Worm (Caenorhabditis elegans) whole organism, young adult: ENCODE measurements around the gene rsp-1.

Experiments
- B0336.3 ChIP-seq: fragments of 200-800 bp; sonication (Bioruptor generic); IDR thresholded peaks from 2 replicates; pipeline ENCODE4 v1.3.6; 2022; ENCODE audit warnings: missing genetic modification characterization, missing compliant biosample characterization
- F33H1.4 ChIP-seq: fragments of 200-800 bp; sonication (Bioruptor generic); IDR thresholded peaks from 2 replicates; pipeline ENCODE4 v1.3.6; 2022; ENCODE audit warnings: missing genetic modification reagents, missing genetic modification characterization, missing compliant biosample characterization
- F37B4.10 ChIP-seq: fragments of 200-800 bp; sonication (Bioruptor generic); IDR thresholded peaks from 2 replicates; pipeline ENCODE4 v1.3.6; 2022; ENCODE audit warnings: missing genetic modification characterization, missing compliant biosample characterization
- F49E8.2 ChIP-seq: sonication (generic microtip); optimal IDR thresholded peaks from 3 replicates; lab custom pipeline; 2017; ENCODE audit warnings: missing genetic modification characterization, mild to moderate bottlenecking, missing compliant biosample characterization, antibody characterized with exemption, moderate library complexity; ENCODE audit not compliant: insufficient read depth
- K12H6.12 ChIP-seq: fragments of 200-800 bp; sonication (Bioruptor generic); optimal IDR thresholded peaks from 2 replicates; lab custom pipeline; 2018; ENCODE audit warnings: mild to moderate bottlenecking, missing genetic modification characterization, missing compliant biosample characterization
- Y53F4B.3 ChIP-seq: fragments of 200-800 bp; sonication (Bioruptor generic); IDR thresholded peaks from 2 replicates; pipeline ENCODE4 v1.3.6; 2022; ENCODE audit warnings: missing genetic modification reagents, missing genetic modification characterization, missing compliant biosample characterization
- Y79H2A.3 ChIP-seq: fragments of 200-800 bp; sonication (Bioruptor generic); conservative IDR thresholded peaks from 2 replicates; pipeline ENCODE4 v1.3.6; 2022; ENCODE audit warnings: missing genetic modification reagents, missing genetic modification characterization, missing compliant biosample characterization
- ZK185.1 ChIP-seq: sonication (generic microtip); optimal IDR thresholded peaks from 2 replicates; lab custom pipeline; 2016; ENCODE audit warnings: mild to moderate bottlenecking, missing genetic modification characterization, missing compliant biosample characterization; ENCODE audit not compliant: poor library complexity, severe bottlenecking
- aptf-2 ChIP-seq: fragments of 200-800 bp; sonication (Bioruptor generic); conservative IDR thresholded peaks from 2 replicates; pipeline ENCODE4 v1.3.6; 2022; ENCODE audit warnings: missing genetic modification reagents, missing genetic modification characterization, missing compliant biosample characterization
- aptf-3 ChIP-seq: fragments of 200-800 bp; sonication (Bioruptor generic); IDR thresholded peaks from 2 replicates; pipeline ENCODE4 v1.3.6; 2022; ENCODE audit warnings: missing genetic modification characterization, missing compliant biosample characterization
- athp-1 ChIP-seq: sonication (generic microtip); optimal IDR thresholded peaks from 2 replicates; lab custom pipeline; 2017; ENCODE audit warnings: mild to moderate bottlenecking, missing genetic modification characterization, missing compliant biosample characterization
- attf-3 ChIP-seq: fragments of 200-800 bp; sonication (Bioruptor generic); conservative IDR thresholded peaks from 2 replicates; pipeline ENCODE4 v1.3.6; 2022; ENCODE audit warnings: missing genetic modification reagents, missing genetic modification characterization, missing compliant biosample characterization
- cebp-1 ChIP-seq, 2 experiments: fragments of 200-800 bp in 1 of 2; sonication (Bioruptor generic) in 1 of 2; sonication (generic microtip) in 1 of 2; IDR thresholded peaks in 1 of 2; optimal IDR thresholded peaks in 1 of 2; 2 replicates each; pipeline versions ENCODE4 v1.3.6 to Lab custom; 2017 to 2022; ENCODE audit warnings: missing compliant biosample characterization in 2 of 2, missing genetic modification characterization in 2 of 2, mild to moderate bottlenecking in 1 of 2, missing genetic modification reagents in 1 of 2, moderate library complexity in 1 of 2
- ceh-40 ChIP-seq: fragments of 200-800 bp; sonication (Bioruptor generic); IDR thresholded peaks from 2 replicates; pipeline ENCODE4 v1.3.6; 2022; ENCODE audit warnings: missing genetic modification characterization, missing compliant biosample characterization
- ceh-58 ChIP-seq: fragments of 200-800 bp; sonication (Bioruptor generic); IDR thresholded peaks from 2 replicates; pipeline ENCODE4 v1.3.6; 2022; ENCODE audit warnings: missing genetic modification characterization, missing compliant biosample characterization
- ceh-79 ChIP-seq: sonication (generic microtip); optimal IDR thresholded peaks from 2 replicates; lab custom pipeline; 2017; ENCODE audit warnings: mild to moderate bottlenecking, missing genetic modification characterization, missing compliant biosample characterization
- dox-1 ChIP-seq: fragments of 200-800 bp; sonication (Bioruptor generic); IDR thresholded peaks from 2 replicates; pipeline ENCODE4 v1.3.6; 2022; ENCODE audit warnings: missing genetic modification reagents, missing genetic modification characterization, missing compliant biosample characterization
- egl-44 ChIP-seq: fragments of 200-800 bp; sonication (Bioruptor generic); IDR thresholded peaks from 2 replicates; pipeline ENCODE4 v1.3.6; 2022; ENCODE audit warnings: missing genetic modification reagents, missing genetic modification characterization, missing compliant biosample characterization
- egrh-3 ChIP-seq: fragments of 200-800 bp; sonication (Bioruptor generic); IDR thresholded peaks from 2 replicates; pipeline ENCODE4 v1.3.6; 2022; ENCODE audit warnings: missing genetic modification reagents, missing genetic modification characterization, missing compliant biosample characterization
- ekl-4 ChIP-seq: fragments of 200-800 bp; sonication (Bioruptor generic); IDR thresholded peaks from 2 replicates; pipeline ENCODE4 v1.3.6; 2022; ENCODE audit warnings: missing genetic modification reagents, missing genetic modification characterization, missing compliant biosample characterization
- him-1 ChIP-seq: sonication (generic microtip); optimal IDR thresholded peaks from 2 replicates; lab custom pipeline; 2016; ENCODE audit warnings: missing genotype, missing genetic modification reagents, missing genetic modification characterization, missing compliant biosample characterization
- hmg-1.2 ChIP-seq: fragments of 200-800 bp; sonication (Bioruptor generic); IDR thresholded peaks from 2 replicates; pipeline ENCODE4 v1.3.6; 2022; ENCODE audit warnings: missing genetic modification reagents, missing genetic modification characterization, missing compliant biosample characterization
- hrde-1 ChIP-seq: sonication (generic microtip); optimal IDR thresholded peaks from 2 replicates; lab custom pipeline; 2016; ENCODE audit warnings: missing genetic modification characterization, mild to moderate bottlenecking, missing compliant biosample characterization, moderate library complexity, missing genotype, missing genetic modification reagents, borderline replicate concordance
- hsf-1 ChIP-seq: fragments of 200-800 bp; sonication (Bioruptor generic); IDR thresholded peaks from 2 replicates; pipeline ENCODE4 v1.3.6; 2022; ENCODE audit warnings: missing genetic modification reagents, missing genetic modification characterization, missing compliant biosample characterization
- lag-1 ChIP-seq: fragments of 200-800 bp; sonication (Bioruptor generic); IDR thresholded peaks from 2 replicates; pipeline ENCODE4 v1.3.6; 2022; ENCODE audit warnings: missing genetic modification reagents, missing genetic modification characterization, missing compliant biosample characterization
- lin-54 ChIP-seq: fragments of 200-800 bp; sonication (Bioruptor generic); optimal IDR thresholded peaks from 2 replicates; lab custom pipeline; 2018; ENCODE audit warnings: mild to moderate bottlenecking, missing genetic modification characterization, missing compliant biosample characterization
- lsy-27 ChIP-seq: sonication (generic microtip); optimal IDR thresholded peaks from 2 replicates; lab custom pipeline; 2017; ENCODE audit warnings: missing genetic modification characterization, mild to moderate bottlenecking, missing compliant biosample characterization, antibody characterized with exemption, missing genotype, borderline replicate concordance; ENCODE audit not compliant: insufficient read depth
- madf-3 ChIP-seq: fragments of 200-800 bp; sonication (Bioruptor generic); IDR thresholded peaks from 2 replicates; pipeline ENCODE4 v1.3.6; 2022; ENCODE audit warnings: missing genetic modification reagents, missing genetic modification characterization, missing compliant biosample characterization
- madf-6 ChIP-seq: fragments of 200-800 bp; sonication (Bioruptor generic); IDR thresholded peaks from 2 replicates; pipeline ENCODE4 v1.3.6; 2022; ENCODE audit warnings: missing genetic modification reagents, missing genetic modification characterization, missing compliant biosample characterization
- mcd-1 ChIP-seq: fragments of 200-800 bp; sonication (Bioruptor generic); IDR thresholded peaks from 2 replicates; pipeline ENCODE4 v1.3.6; 2022; ENCODE audit warnings: missing genetic modification reagents, missing genetic modification characterization, missing compliant biosample characterization
- mel-28 ChIP-seq: sonication (generic microtip); optimal IDR thresholded peaks from 2 replicates; lab custom pipeline; 2016; ENCODE audit warnings: borderline replicate concordance, mild to moderate bottlenecking, missing genetic modification characterization, missing compliant biosample characterization
- nfyb-1 ChIP-seq: fragments of 200-800 bp; sonication (Bioruptor generic); IDR thresholded peaks from 2 replicates; pipeline ENCODE4 v1.3.6; 2022; ENCODE audit warnings: missing genetic modification reagents, missing genetic modification characterization, missing compliant biosample characterization
- nhr-27 ChIP-seq: fragments of 200-800 bp; sonication (Bioruptor generic); optimal IDR thresholded peaks from 2 replicates; lab custom pipeline; 2018; ENCODE audit warnings: mild to moderate bottlenecking, missing genetic modification characterization, moderate library complexity, missing compliant biosample characterization
- repo-1 ChIP-seq: sonication (generic microtip); optimal IDR thresholded peaks from 2 replicates; lab custom pipeline; 2017; ENCODE audit warnings: mild to moderate bottlenecking, missing genetic modification characterization, missing compliant biosample characterization
- rpc-1 ChIP-seq, 2 experiments: fragments of 150-350 bp in 1 of 2; sonication (generic microtip) in 1 of 2; optimal IDR thresholded peaks; 2 replicates each; lab custom pipeline; 2014 to 2018; ENCODE audit warnings: missing biosample characterization in 1 of 2, missing genetic modification characterization in 1 of 2, missing genetic modification reagents in 1 of 2, missing genotype in 1 of 2
- tbp1 ChIP-seq: fragments of 200-800 bp; sonication (Bioruptor generic); optimal IDR thresholded peaks from 2 replicates; lab custom pipeline; 2018; ENCODE audit warnings: mild to moderate bottlenecking, missing genetic modification characterization, missing compliant biosample characterization
- tlf-1 ChIP-seq: fragments of 200-800 bp; sonication (Bioruptor generic); optimal IDR thresholded peaks from 2 replicates; lab custom pipeline; 2018; ENCODE audit warnings: mild to moderate bottlenecking, missing genetic modification characterization, missing compliant biosample characterization
- unc-62 ChIP-seq: fragments of 150-350 bp; optimal IDR thresholded peaks from 2 replicates; lab custom pipeline; 2014; ENCODE audit warnings: missing biosample characterization, missing genetic modification reagents, missing genetic modification characterization
- xnd-1 ChIP-seq: sonication (generic microtip); optimal IDR thresholded peaks from 2 replicates; lab custom pipeline; 2016; ENCODE audit warnings: missing genotype, missing genetic modification reagents, missing genetic modification characterization, missing compliant biosample characterization
- zfh-2 ChIP-seq: fragments of 200-800 bp; sonication (Bioruptor generic); conservative IDR thresholded peaks from 2 replicates; pipeline ENCODE4 v1.3.6; 2022; ENCODE audit warnings: missing genetic modification reagents, missing genetic modification characterization, missing compliant biosample characterization

rsp-1 gene

DNA sequence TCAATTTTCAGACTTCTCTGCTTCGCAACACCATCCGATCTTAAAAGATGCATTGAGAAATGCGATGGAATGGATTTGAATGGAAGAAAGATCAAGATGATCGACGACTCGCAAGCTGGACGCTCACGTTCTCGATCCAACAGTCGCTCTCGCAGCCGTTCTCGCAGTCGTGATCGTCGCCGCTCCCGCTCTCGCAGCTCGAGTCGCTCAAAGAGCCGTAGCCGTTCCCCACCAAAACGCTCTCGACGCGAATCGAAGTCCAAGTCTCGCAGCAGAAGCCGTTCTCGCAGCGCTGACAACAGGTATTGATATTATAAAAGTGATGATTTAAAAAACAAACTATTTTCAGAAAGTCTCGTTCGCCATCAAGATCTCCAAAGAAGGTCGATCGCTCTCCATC is 2.0 kb downstream of the rsp-1 start:
- no peak for TF ChIP-seq attf-3 (GFP tag; lab: Robert Waterston, UW)
- TF ChIP-seq nfyb-1 (GFP tag; lab: Robert Waterston, UW) = 0 out of 2 replicates have a peak, but pooled peaks have one; percentile 12
- 0 out of 2 replicates have a peak, but pooled peaks have one; percentile 12 for TF ChIP-seq madf-3 (GFP tag; lab: Robert Waterston, UW)
- TF ChIP-seq aptf-2 (GFP tag; lab: Robert Waterston, UW) = no peak
- TF ChIP-seq nhr-27 (tag; lab: Kevin White, UChicago) = no peak
- TF ChIP-seq ceh-58 (GFP tag; lab: Robert Waterston, UW) = 0 out of 2 replicates have a peak, but pooled peaks have one; percentile 41
- no peak for TF ChIP-seq F37B4.10 (GFP tag; lab: Robert Waterston, UW)
- TF ChIP-seq ZK185.1 (tag; lab: Kevin White, UChicago) = no peak
- peak; percentile 75; the same call in 1 of the 2 replicates for TF ChIP-seq egrh-3 (GFP tag; lab: Robert Waterston, UW)
- TF ChIP-seq zfh-2 = peak; percentile 89
- TF ChIP-seq, all 124 proteins: peak for 5

DNA sequence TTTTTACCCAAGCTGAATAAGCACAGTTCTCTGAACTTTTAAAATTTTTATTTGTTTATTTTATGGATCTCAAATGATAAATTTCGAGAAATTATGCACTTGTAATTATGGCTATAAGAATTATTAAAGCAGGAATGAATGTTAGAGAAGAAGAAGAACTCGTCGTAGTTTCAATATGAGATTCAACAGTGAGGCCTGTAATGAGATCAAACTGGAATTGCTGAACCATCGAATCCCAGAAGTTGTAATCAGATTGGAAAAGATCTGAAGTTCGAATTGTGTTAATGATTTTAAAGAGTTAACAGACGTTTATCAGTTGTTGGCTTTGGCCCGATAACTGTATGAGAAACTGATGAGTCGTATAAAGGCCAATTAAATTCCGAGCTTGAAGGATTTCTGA is 2.6 kb downstream of the rsp-1 start:
- TF ChIP-seq rpc-1 (optimal IDR thresholded peaks at IDR 0.05; lab: Kevin White, UChicago) (no peak), rpc-1 (tag; optimal IDR thresholded peaks at IDR 0.05; lab: Kevin White, UChicago) (no peak), egl-44 (GFP tag; lab: Robert Waterston, UW) (peak; percentile 43; the same call in 1 of the 2 replicates), unc-62 (no peak), K12H6.12 (no peak), tlf-1 (GFP tag; lab: Kevin White, UChicago) (peak; percentile 2), hmg-1.2 (GFP tag; lab: Robert Waterston, UW) (peak; percentile 18; the same call in 1 of the 2 replicates), lag-1 (GFP tag; lab: Robert Waterston, UW) (no peak), madf-3 (GFP tag; lab: Robert Waterston, UW) (peak; percentile 69; the same call in 1 of the 2 replicates), ceh-40 (GFP tag; lab: Robert Waterston, UW) (no peak), him-1 (tag; lab: Kevin White, UChicago) (peak; percentile 31), repo-1 (tag; lab: Kevin White, UChicago) (peak; percentile 24), mel-28 (tag; lab: Kevin White, UChicago) (no peak), dox-1 (GFP tag; lab: Robert Waterston, UW) (no peak), tbp1 (GFP tag; lab: Kevin White, UChicago) (peak; percentile 0), hsf-1 (GFP tag; lab: Robert Waterston, UW) (peak; percentile 70; the same call in 1 of the 2 replicates), F49E8.2 (tag; lab: Kevin White, UChicago) (peak; percentile 42), mcd-1 (peak; percentile 24; the same call in 1 of the 2 replicates), madf-6 (peak; percentile 67), cebp-1 (GFP tag; IDR thresholded peaks at IDR 0.05; lab: Robert Waterston, UW) (no peak), cebp-1 (tag; optimal IDR thresholded peaks at IDR 0.05; lab: Kevin White, UChicago) (peak; percentile 3), lsy-27 (tag; lab: Kevin White, UChicago) (no peak), Y53F4B.3 (GFP tag; lab: Robert Waterston, UW) (no peak), lin-54 (peak; percentile 21), aptf-3 (GFP tag; lab: Robert Waterston, UW) (no peak), hrde-1 (tag; lab: Kevin White, UChicago) (peak; percentile 68), xnd-1 (tag; lab: Kevin White, UChicago) (no peak), ekl-4 (GFP tag; lab: Robert Waterston, UW) (peak; percentile 68; the same call in 1 of the 2 replicates), F33H1.4 (peak; percentile 26; the same call in 1 of the 2 replicates), ceh-79 (tag; lab: Kevin White, UChicago) (no peak), B0336.3 (no peak), Y79H2A.3 (peak; percentile 84; the same call in 1 of the 2 replicates), athp-1 (no peak)
